Fruit fly (Drosophila melanogaster): ENCODE measurements around the gene mRpL22.

- TF ChIP-seq bab1 (GFP tag; optimal IDR thresholded peaks at IDR 0.05) (peak; percentile 89), Clk (GFP tag; optimal IDR thresholded peaks at IDR 0.05) (no peak), tj (GFP tag; optimal IDR thresholded peaks at IDR 0.05) (peak; percentile 46), CG12768 (GFP tag; optimal IDR thresholded peaks at IDR 0.05) (no peak), cic (GFP tag; optimal IDR thresholded peaks at IDR 0.05) (no peak), Crg-1 (GFP tag; optimal IDR thresholded peaks at IDR 0.05) (no peak), CG11617 (GFP tag; optimal IDR thresholded peaks at IDR 0.05) (peak; percentile 63), kay (GFP tag; ENCODE audit: borderline replicate concordance) (peak; percentile 79), CG7101 (tag; optimal IDR thresholded peaks at IDR 0.05) (peak; percentile 76), CG5204 (GFP tag; optimal IDR thresholded peaks at IDR 0.05) (peak; percentile 40), cnc (optimal IDR thresholded peaks at IDR 0.05) (no peak), CG33017 (tag; optimal IDR thresholded peaks at IDR 0.05) (peak; percentile 51), CG1620 (GFP tag; optimal IDR thresholded peaks at IDR 0.05) (peak; percentile 22)
These were observed 32.8 kb upstream of the mRpL22 start for dm6 chrX:16750712-16751578.
